Worm (Caenorhabditis elegans) whole organism, late embryonic: Measurements from ENCODE around the gene fubl-3.

ENCODE experiments used
- C08G9.2 ChIP-seq: sonication (generic microtip); optimal IDR thresholded peaks from 2 replicates; lab custom pipeline; 2016; ENCODE audit warnings: mild to moderate bottlenecking, missing genetic modification characterization, moderate library complexity, missing compliant biosample characterization
- K02D7.2 ChIP-seq: sonication (generic microtip); optimal IDR thresholded peaks from 2 replicates; lab custom pipeline; 2017; ENCODE audit warnings: mild to moderate bottlenecking, missing genetic modification characterization, missing compliant biosample characterization
- T23F11.4 ChIP-seq: fragments of 200-800 bp; sonication (Bioruptor generic); optimal IDR thresholded peaks from 2 replicates; lab custom pipeline; 2018; ENCODE audit warnings: mild to moderate bottlenecking, missing genetic modification characterization, missing compliant biosample characterization
- Y22D7AL.16 ChIP-seq: sonication (generic microtip); optimal IDR thresholded peaks from 2 replicates; lab custom pipeline; 2016; ENCODE audit warnings: missing genetic modification characterization, missing compliant biosample characterization
- ahr-1 ChIP-seq: sonication (generic microtip); optimal IDR thresholded peaks from 2 replicates; lab custom pipeline; 2016; ENCODE audit warnings: missing genetic modification characterization, missing compliant biosample characterization
- ama-1 ChIP-seq: fragments of 150-350 bp; optimal IDR thresholded peaks from 2 replicates; lab custom pipeline; 2014
- ceh-18 ChIP-seq: sonication (generic microtip); optimal IDR thresholded peaks from 2 replicates; lab custom pipeline; 2016; ENCODE audit warnings: missing genetic modification characterization, missing compliant biosample characterization
- ceh-22 ChIP-seq: sonication (generic microtip); optimal IDR thresholded peaks from 2 replicates; lab custom pipeline; 2017; ENCODE audit warnings: missing biosample characterization, missing genetic modification characterization
- ceh-24 ChIP-seq: sonication (generic microtip); optimal IDR thresholded peaks from 2 replicates; lab custom pipeline; 2016; ENCODE audit warnings: mild to moderate bottlenecking, missing genetic modification characterization, missing compliant biosample characterization
- ceh-31 ChIP-seq: sonication (generic microtip); optimal IDR thresholded peaks from 2 replicates; lab custom pipeline; 2016; ENCODE audit warnings: missing genetic modification characterization, missing compliant biosample characterization
- ceh-34 ChIP-seq: sonication (generic microtip); optimal IDR thresholded peaks from 2 replicates; lab custom pipeline; 2016; ENCODE audit warnings: mild to moderate bottlenecking, missing genetic modification characterization, missing compliant biosample characterization
- ceh-45 ChIP-seq: fragments of 200-800 bp; sonication (Bioruptor generic); IDR thresholded peaks from 2 replicates; pipeline ENCODE4 v1.3.6; 2022; ENCODE audit warnings: missing genetic modification reagents, missing genetic modification characterization, missing compliant biosample characterization
- ceh-48 ChIP-seq: sonication (generic microtip); optimal IDR thresholded peaks from 2 replicates; lab custom pipeline; 2016; ENCODE audit warnings: missing genetic modification characterization, inconsistent platforms, missing compliant biosample characterization
- dmd-4 ChIP-seq: sonication (generic microtip); optimal IDR thresholded peaks from 2 replicates; lab custom pipeline; 2016; ENCODE audit warnings: borderline replicate concordance, missing genetic modification characterization, missing compliant biosample characterization
- elt-2 ChIP-seq: sonication (generic microtip); optimal IDR thresholded peaks from 2 replicates; lab custom pipeline; 2016; ENCODE audit warnings: missing genetic modification reagents, missing genetic modification characterization, missing compliant biosample characterization
- elt-4 ChIP-seq: sonication (generic microtip); optimal IDR thresholded peaks from 2 replicates; lab custom pipeline; 2016; ENCODE audit warnings: missing genetic modification characterization, missing compliant biosample characterization
- ets-4 ChIP-seq: sonication (generic microtip); optimal IDR thresholded peaks from 2 replicates; lab custom pipeline; 2016; ENCODE audit warnings: missing genetic modification characterization, missing compliant biosample characterization
- eyg-1 ChIP-seq: sonication (generic microtip); optimal IDR thresholded peaks from 2 replicates; lab custom pipeline; 2016; ENCODE audit warnings: missing genotype, missing genetic modification characterization, missing compliant biosample characterization
- fkh-6 ChIP-seq: sonication (generic microtip); optimal IDR thresholded peaks from 2 replicates; lab custom pipeline; 2016; ENCODE audit warnings: missing genetic modification characterization, missing compliant biosample characterization
- hlh-13 ChIP-seq: fragments of 200-800 bp; sonication (Bioruptor generic); optimal IDR thresholded peaks from 2 replicates; lab custom pipeline; 2018; ENCODE audit warnings: mild to moderate bottlenecking, missing genetic modification characterization, missing compliant biosample characterization
- hlh-15 ChIP-seq: sonication (generic microtip); optimal IDR thresholded peaks from 2 replicates; lab custom pipeline; 2016; ENCODE audit warnings: missing genetic modification characterization, missing compliant biosample characterization
- hlh-30 ChIP-seq: sonication (generic microtip); optimal IDR thresholded peaks from 2 replicates; lab custom pipeline; 2017; ENCODE audit warnings: antibody characterized with exemption, missing genetic modification characterization, missing compliant biosample characterization; ENCODE audit not compliant: insufficient read depth
- hlh-8 ChIP-seq: sonication (generic microtip); optimal IDR thresholded peaks from 2 replicates; lab custom pipeline; 2016; ENCODE audit warnings: missing genotype, missing genetic modification characterization, missing compliant biosample characterization
- nfya-1 ChIP-seq: sonication (generic microtip); optimal IDR thresholded peaks from 2 replicates; lab custom pipeline; 2017; ENCODE audit warnings: missing genetic modification characterization, mild to moderate bottlenecking, missing compliant biosample characterization, antibody characterized with exemption, moderate library complexity
- nhr-11 ChIP-seq: fragments of 150-350 bp; optimal IDR thresholded peaks from 2 replicates; lab custom pipeline; 2014; ENCODE audit warnings: missing biosample characterization, missing genetic modification characterization
- nhr-232 ChIP-seq: sonication (generic microtip); optimal IDR thresholded peaks from 2 replicates; lab custom pipeline; 2016; ENCODE audit warnings: missing genetic modification characterization, missing compliant biosample characterization
- npax-4 ChIP-seq: sonication (generic microtip); optimal IDR thresholded peaks from 2 replicates; lab custom pipeline; 2016; ENCODE audit warnings: missing genetic modification characterization, missing compliant biosample characterization
- pag-3 ChIP-seq: sonication (generic microtip); optimal IDR thresholded peaks from 2 replicates; lab custom pipeline; 2016; ENCODE audit warnings: missing compliant biosample characterization, missing genetic modification characterization, borderline replicate concordance
- pax-1 ChIP-seq: fragments of 150-350 bp; optimal IDR thresholded peaks from 2 replicates; lab custom pipeline; 2014; ENCODE audit warnings: missing biosample characterization, missing genetic modification characterization
- pha-2 ChIP-seq: sonication (generic microtip); optimal IDR thresholded peaks from 2 replicates; lab custom pipeline; 2017; ENCODE audit warnings: mild to moderate bottlenecking, missing genetic modification characterization, missing compliant biosample characterization
- pqm-1 ChIP-seq: sonication (generic microtip); optimal IDR thresholded peaks from 2 replicates; lab custom pipeline; 2016; ENCODE audit warnings: missing genetic modification characterization, missing compliant biosample characterization
- sdc-2 ChIP-seq: sonication (generic microtip); optimal IDR thresholded peaks from 2 replicates; lab custom pipeline; 2016; ENCODE audit warnings: missing genotype, missing genetic modification characterization, missing compliant biosample characterization
- sox-2 ChIP-seq: fragments of 200-800 bp; sonication (Bioruptor generic); IDR thresholded peaks from 2 replicates; pipeline ENCODE4 v1.3.6; 2022; ENCODE audit warnings: missing genetic modification reagents, missing genetic modification characterization, missing compliant biosample characterization
- ttx-3 ChIP-seq: sonication (generic microtip); optimal IDR thresholded peaks from 2 replicates; lab custom pipeline; 2016; ENCODE audit warnings: missing genetic modification reagents, missing genetic modification characterization, missing compliant biosample characterization
- unc-3 ChIP-seq, 2 experiments: fragments of 200-800 bp in 1 of 2; sonication (Bioruptor generic) in 1 of 2; sonication (generic microtip) in 1 of 2; conservative IDR thresholded peaks in 1 of 2; optimal IDR thresholded peaks in 1 of 2; 2 replicates each; pipeline versions ENCODE4 v1.3.6 to Lab custom; 2016 to 2022; ENCODE audit warnings: missing compliant biosample characterization in 2 of 2, missing genetic modification characterization in 2 of 2, missing genetic modification reagents in 1 of 2
- unc-42 ChIP-seq: sonication (generic microtip); optimal IDR thresholded peaks from 2 replicates; lab custom pipeline; 2016; ENCODE audit warnings: missing genotype, missing genetic modification characterization, missing compliant biosample characterization
- ztf-16 ChIP-seq: sonication (generic microtip); optimal IDR thresholded peaks from 2 replicates; lab custom pipeline; 2017; ENCODE audit warnings: missing genetic modification characterization, missing compliant biosample characterization

fubl-3 gene

ce11 chrX:17434234-17434633 is at the start of gene fubl-3:
Gene fubl-3 (plus strand): TSS chrX:17434445.
- TF ChIP-seq hlh-13 (GFP tag; lab: Kevin White, UChicago) (no peak), ztf-16 (tag; lab: Kevin White, UChicago) (no peak), nhr-11 (no peak), eyg-1 (tag; lab: Kevin White, UChicago) (no peak), K02D7.2 (tag; lab: Kevin White, UChicago) (no peak), ets-4 (tag; lab: Kevin White, UChicago) (no peak), nfya-1 (tag; lab: Kevin White, UChicago) (peak; percentile 49), unc-42 (tag; lab: Kevin White, UChicago) (peak; percentile 20), ceh-31 (tag; lab: Kevin White, UChicago) (peak; percentile 10)

ce11 chrX:17385102-17385501 is 49.1 kb upstream of the fubl-3 start:
- TF ChIP-seq ceh-34 (no peak), pqm-1 (no peak), eyg-1 (tag; lab: Kevin White, UChicago) (no peak), ceh-22 (tag; lab: Kevin White, UChicago) (no peak), npax-4 (tag; lab: Kevin White, UChicago) (no peak), elt-4 (no peak), hlh-8 (tag; lab: Kevin White, UChicago) (no peak), Y22D7AL.16 (tag; lab: Kevin White, UChicago) (no peak), dmd-4 (tag; lab: Kevin White, UChicago) (no peak), pha-2 (no peak), fkh-6 (tag; lab: Kevin White, UChicago) (no peak), sox-2 (no peak), hlh-30 (tag; lab: Kevin White, UChicago) (no peak), ceh-31 (tag; lab: Kevin White, UChicago) (no peak), ama-1 (lab: Kevin White, UChicago) (no peak), unc-3 (GFP tag; conservative IDR thresholded peaks at IDR 0.05; lab: Robert Waterston, UW) (no peak), unc-3 (tag; optimal IDR thresholded peaks at IDR 0.05; lab: Kevin White, UChicago) (no peak), hlh-15 (tag; lab: Kevin White, UChicago) (no peak)

ce11 chrX:17386130-17386529 is 48.1 kb upstream of the fubl-3 start:
- TF ChIP-seq C08G9.2 (tag; lab: Kevin White, UChicago): no peak
- no peak for TF ChIP-seq pag-3 (tag; lab: Kevin White, UChicago)
- TF ChIP-seq ceh-24 (tag; lab: Kevin White, UChicago): no peak
- no peak for TF ChIP-seq elt-2 (tag; lab: Kevin White, UChicago)
- no peak for TF ChIP-seq ceh-45 (GFP tag; lab: Robert Waterston, UW)
- TF ChIP-seq ceh-31 (tag; lab: Kevin White, UChicago): no peak
- no peak for TF ChIP-seq sdc-2 (tag; lab: Kevin White, UChicago)

ce11 chrX:17390531-17390930 is 43.7 kb upstream of the fubl-3 start:
- TF ChIP-seq sox-2 (no peak), nhr-232 (no peak), ceh-48 (tag; lab: Kevin White, UChicago) (no peak), ahr-1 (tag; lab: Kevin White, UChicago) (no peak), ceh-18 (tag; lab: Kevin White, UChicago) (no peak), pha-2 (no peak), ceh-31 (tag; lab: Kevin White, UChicago) (no peak)

- TF ChIP-seq T23F11.4 (GFP tag; lab: Kevin White, UChicago) (no peak), ceh-22 (tag; lab: Kevin White, UChicago) (no peak), dmd-4 (tag; lab: Kevin White, UChicago) (no peak), ttx-3 (tag; lab: Kevin White, UChicago) (no peak), pax-1 (tag; lab: Kevin White, UChicago) (no peak), K02D7.2 (tag; lab: Kevin White, UChicago) (no peak)
Measured at ce11 chrX:17391515-17391914, 42.7 kb upstream of the fubl-3 start, which contains the start of gene F10D7.5. Gene F10D7.5 (minus strand): TSS chrX:17391615.
